Worm (Caenorhabditis elegans) whole organism, mixed stage, embryonic: ENCODE results near the gene srg-59.

Experiments
- blmp-1 ChIP-seq: fragments of 150-350 bp; optimal IDR thresholded peaks from 2 replicates; lab custom pipeline; 2014; ENCODE audit warnings: missing biosample characterization, missing genetic modification characterization
- elt-1 ChIP-seq: sonication (generic microtip); optimal IDR thresholded peaks from 2 replicates; lab custom pipeline; 2017; ENCODE audit warnings: missing genetic modification characterization, mild to moderate bottlenecking, missing compliant biosample characterization, antibody characterized with exemption, moderate library complexity, borderline replicate concordance; ENCODE audit not compliant: insufficient read depth
- lin-13 ChIP-seq: fragments of 150-350 bp; optimal IDR thresholded peaks from 2 replicates; lab custom pipeline; 2014; ENCODE audit warnings: missing biosample characterization, missing genetic modification characterization
- mab-5 ChIP-seq: fragments of 150-350 bp; optimal IDR thresholded peaks from 2 replicates; lab custom pipeline; 2014; ENCODE audit warnings: missing biosample characterization, missing genetic modification characterization
- mls-2 ChIP-seq: sonication (generic microtip); optimal IDR thresholded peaks from 2 replicates; lab custom pipeline; 2016; ENCODE audit warnings: mild to moderate bottlenecking, missing genetic modification characterization, moderate library complexity, missing compliant biosample characterization
- nhr-12 ChIP-seq: fragments of 150-350 bp; optimal IDR thresholded peaks from 2 replicates; lab custom pipeline; 2014; ENCODE audit warnings: missing biosample characterization, missing genetic modification characterization
- nhr-237 ChIP-seq: fragments of 150-350 bp; optimal IDR thresholded peaks from 2 replicates; lab custom pipeline; 2014; ENCODE audit warnings: missing biosample characterization, missing genetic modification characterization
- nhr-28 ChIP-seq: fragments of 150-350 bp; optimal IDR thresholded peaks from 2 replicates; lab custom pipeline; 2014; ENCODE audit warnings: missing biosample characterization, missing genetic modification characterization
- pha-4 ChIP-seq: fragments of 150-350 bp; optimal IDR thresholded peaks from 2 replicates; lab custom pipeline; 2018; ENCODE audit warnings: missing biosample characterization, missing genetic modification reagents, missing genetic modification characterization
- snpc-4 ChIP-seq: fragments of 150-350 bp; optimal IDR thresholded peaks from 2 replicates; lab custom pipeline; 2014; ENCODE audit warnings: missing biosample characterization, missing genetic modification characterization
- unc-39 ChIP-seq: fragments of 150-350 bp; optimal IDR thresholded peaks from 2 replicates; lab custom pipeline; 2014; ENCODE audit warnings: missing biosample characterization, missing genetic modification characterization
- unc-62 ChIP-seq: fragments of 150-350 bp; optimal IDR thresholded peaks from 2 replicates; lab custom pipeline; 2014; ENCODE audit warnings: missing biosample characterization, missing genetic modification reagents, missing genetic modification characterization
- zip-8 ChIP-seq: fragments of 150-350 bp; optimal IDR thresholded peaks from 2 replicates; lab custom pipeline; 2014; ENCODE audit warnings: missing biosample characterization, missing genetic modification characterization
- ztf-11 ChIP-seq: fragments of 150-350 bp; optimal IDR thresholded peaks from 2 replicates; lab custom pipeline; 2014; ENCODE audit warnings: missing biosample characterization, missing genetic modification characterization

- TF ChIP-seq blmp-1, result no peak
- TF ChIP-seq unc-39, result no peak
- no peak for TF ChIP-seq zip-8 (tag; lab: Kevin White, UChicago)
- no peak for TF ChIP-seq pha-4 (tag; lab: Kevin White, UChicago)
- no peak for TF ChIP-seq mab-5
- TF ChIP-seq snpc-4 (tag; lab: Kevin White, UChicago), result no peak
- TF ChIP-seq elt-1 (tag; lab: Kevin White, UChicago), result no peak
- TF ChIP-seq nhr-28, result no peak
- TF ChIP-seq ztf-11 (tag; lab: Kevin White, UChicago), result no peak
- no peak for TF ChIP-seq lin-13
- no peak for TF ChIP-seq nhr-12
- TF ChIP-seq nhr-237, result no peak
- no peak for TF ChIP-seq unc-62 (GFP tag; lab: Kevin White, UChicago)
- TF ChIP-seq mls-2 (tag; lab: Kevin White, UChicago), result no peak
These were observed 46.4 kb upstream of the srg-59 start, which contains the start of gene srh-56 for ce11 chrV:2771560-2771959.
